Worm (Caenorhabditis elegans) whole organism, L3 larva: ENCODE measurements around the gene F54D5.2.
A peak's percentile ranks its signal among the peaks of the same experiment; 100 is the strongest.

Experiments
- aly-2 ChIP-seq: fragments of 150-350 bp; optimal IDR thresholded peaks from 2 replicates; lab custom pipeline; 2014; ENCODE audit warnings: missing biosample characterization, missing genetic modification characterization
- jun-1 ChIP-seq: fragments of 150-350 bp; optimal IDR thresholded peaks from 2 replicates; lab custom pipeline; 2014; ENCODE audit warnings: missing biosample characterization, missing genetic modification reagents, missing genetic modification characterization
- nfya-1 ChIP-seq: sonication (generic microtip); optimal IDR thresholded peaks from 2 replicates; lab custom pipeline; 2017; ENCODE audit warnings: missing genetic modification characterization, mild to moderate bottlenecking, missing compliant biosample characterization, antibody characterized with exemption, moderate library complexity; ENCODE audit not compliant: insufficient read depth
- nhr-76 ChIP-seq: fragments of 150-350 bp; sonication (generic microtip); optimal IDR thresholded peaks from 5 replicates; lab custom pipeline; 2014; ENCODE audit warnings: missing biosample characterization, missing genetic modification characterization
- skn-1 ChIP-seq: fragments of 150-350 bp; optimal IDR thresholded peaks from 2 replicates; lab custom pipeline; 2014; ENCODE audit warnings: missing biosample characterization, missing genetic modification characterization
- tbx-2 ChIP-seq: sonication (generic microtip); optimal IDR thresholded peaks from 2 replicates; lab custom pipeline; 2016; ENCODE audit warnings: mild to moderate bottlenecking, missing genetic modification characterization, missing compliant biosample characterization
- ztf-4 ChIP-seq: fragments of 150-350 bp; optimal IDR thresholded peaks from 2 replicates; lab custom pipeline; 2014; ENCODE audit warnings: missing biosample characterization, missing genetic modification characterization

- no peak for TF ChIP-seq skn-1 (tag; lab: Kevin White, UChicago)
- TF ChIP-seq jun-1 (tag; lab: Kevin White, UChicago) = no peak
- no peak for TF ChIP-seq aly-2 (tag; lab: Kevin White, UChicago)
- TF ChIP-seq nhr-76 (tag; lab: Kevin White, UChicago) = no peak
- TF ChIP-seq ztf-4 (tag; lab: Kevin White, UChicago) = no peak
- TF ChIP-seq nfya-1 = peak; percentile 57
- no peak for TF ChIP-seq tbx-2 (tag; lab: Kevin White, UChicago)
These were observed 48.6 kb downstream of the F54D5.2 start for ce11 chrII:11621576-11621975.
